Fruit fly (Drosophila melanogaster) whole organism, embryonic: ENCODE data around the gene ftz-f1.
A peak's percentile ranks its signal among the peaks of the same experiment; 100 is the strongest.

Experiments
- ATbp ChIP-seq: fragments of 200-800 bp; sonication (Bioruptor generic); optimal IDR thresholded peaks from 2 replicates; lab custom pipeline; 2017; ENCODE audit warnings: missing biosample characterization, mild to moderate bottlenecking, missing genetic modification characterization, missing genetic modification reagents
- Aef1 ChIP-seq: fragments of 200-800 bp; sonication (Bioruptor generic); IDR thresholded peaks from 3 replicates; pipeline ENCODE4 v1.3.6; 2022; ENCODE audit warnings: missing biosample characterization, missing genetic modification characterization
- Atf3 ChIP-seq: fragments of 200-800 bp; sonication (Bioruptor generic); optimal IDR thresholded peaks from 3 replicates; lab custom pipeline; 2016; ENCODE audit warnings: missing biosample characterization, missing genetic modification characterization
- B-H2 ChIP-seq: fragments of 200-800 bp; sonication (Bioruptor generic); optimal IDR thresholded peaks from 2 replicates; lab custom pipeline; 2018; ENCODE audit warnings: missing biosample characterization, mild to moderate bottlenecking, missing genetic modification characterization
- CG10366 ChIP-seq: fragments of 200-800 bp; sonication (Bioruptor generic); IDR thresholded peaks from 2 replicates; pipeline ENCODE4 v1.3.6; 2022; ENCODE audit warnings: missing biosample characterization, missing genetic modification characterization
- CG10654 ChIP-seq: fragments of 200-800 bp; sonication (Bioruptor generic); optimal IDR thresholded peaks from 2 replicates; lab custom pipeline; 2016; ENCODE audit warnings: missing biosample characterization, missing genetic modification characterization
- CG12155 ChIP-seq: fragments of 200-800 bp; sonication (Bioruptor generic); optimal IDR thresholded peaks from 3 replicates; lab custom pipeline; 2016; ENCODE audit warnings: missing biosample characterization, missing genetic modification characterization
- CG12299 ChIP-seq: fragments of 200-800 bp; sonication (Bioruptor generic); optimal IDR thresholded peaks from 2 replicates; lab custom pipeline; 2018; ENCODE audit warnings: missing biosample characterization, mild to moderate bottlenecking, missing genetic modification characterization
- CG18599 ChIP-seq: fragments of 200-800 bp; sonication (Bioruptor generic); optimal IDR thresholded peaks from 3 replicates; lab custom pipeline; 2017; ENCODE audit warnings: missing biosample characterization, missing genetic modification characterization, mild to moderate bottlenecking, moderate library complexity, missing genetic modification reagents
- CG30403 ChIP-seq: fragments of 200-800 bp; sonication (Bioruptor generic); optimal IDR thresholded peaks from 3 replicates; lab custom pipeline; 2016; ENCODE audit warnings: missing biosample characterization, missing genetic modification characterization
- CG30431 ChIP-seq: fragments of 200-800 bp; sonication (Bioruptor generic); optimal IDR thresholded peaks from 2 replicates; lab custom pipeline; 2017; ENCODE audit warnings: missing biosample characterization, missing genetic modification characterization
- CG31365 ChIP-seq: fragments of 200-800 bp; sonication (Bioruptor generic); optimal IDR thresholded peaks from 2 replicates; lab custom pipeline; 2018; ENCODE audit warnings: missing biosample characterization, mild to moderate bottlenecking, missing genetic modification characterization
- CG32767 ChIP-seq: fragments of 200-800 bp; sonication (Bioruptor generic); IDR thresholded peaks from 2 replicates; pipeline ENCODE4 v1.3.6; 2022; ENCODE audit warnings: missing biosample characterization, missing genetic modification characterization
- CG33213 ChIP-seq: fragments of 200-800 bp; sonication (Bioruptor generic); optimal IDR thresholded peaks from 3 replicates; lab custom pipeline; 2016; ENCODE audit warnings: missing biosample characterization, missing genetic modification characterization
- CG34422 ChIP-seq: fragments of 200-800 bp; sonication (Bioruptor generic); IDR thresholded peaks from 3 replicates; pipeline ENCODE4 v1.3.6; 2022; ENCODE audit warnings: missing biosample characterization, missing genetic modification characterization
- CG4328 ChIP-seq: fragments of 200-800 bp; sonication (Bioruptor generic); optimal IDR thresholded peaks from 3 replicates; lab custom pipeline; 2017; ENCODE audit warnings: missing biosample characterization, missing genetic modification reagents, missing genetic modification characterization
- CG5245 ChIP-seq: fragments of 200-800 bp; sonication (Bioruptor generic); optimal IDR thresholded peaks from 3 replicates; lab custom pipeline; 2016; ENCODE audit warnings: missing biosample characterization, missing genetic modification characterization
- CG9727 ChIP-seq: fragments of 200-800 bp; sonication (Bioruptor generic); optimal IDR thresholded peaks from 3 replicates; lab custom pipeline; 2017; ENCODE audit warnings: missing biosample characterization, mild to moderate bottlenecking, missing genetic modification characterization
- Fer1 ChIP-seq: fragments of 200-800 bp; sonication (Bioruptor generic); optimal IDR thresholded peaks from 2 replicates; lab custom pipeline; 2017; ENCODE audit warnings: missing biosample characterization, mild to moderate bottlenecking, missing genetic modification characterization
- HLH54F ChIP-seq: fragments of 200-800 bp; sonication (Bioruptor generic); optimal IDR thresholded peaks from 3 replicates; lab custom pipeline; 2016; ENCODE audit warnings: missing biosample characterization, missing genetic modification characterization
- Med ChIP-seq: fragments of 200-800 bp; sonication (Bioruptor generic); peaks from one replicate; lab custom pipeline; 2016; ENCODE audit warnings: missing biosample characterization, missing genetic modification characterization, mild to moderate bottlenecking, inconsistent platforms, moderate library complexity
- Ravus ChIP-seq: fragments of 200-800 bp; sonication (Bioruptor generic); IDR thresholded peaks from 2 replicates; pipeline ENCODE4 v1.3.6; 2022; ENCODE audit warnings: missing biosample characterization, missing genetic modification characterization
- Rfx ChIP-seq: fragments of 200-800 bp; sonication (Bioruptor generic); IDR thresholded peaks from 2 replicates; pipeline ENCODE4 v1.3.6; 2022; ENCODE audit warnings: missing biosample characterization, missing genetic modification characterization
- Sin3A ChIP-seq: fragments of >200 bp; optimal IDR thresholded peaks from 2 replicates; lab custom pipeline; 2018
- Sox100B ChIP-seq: fragments of 200-800 bp; sonication (Bioruptor generic); optimal IDR thresholded peaks from 3 replicates; lab custom pipeline; 2018; ENCODE audit warnings: missing biosample characterization, mild to moderate bottlenecking, missing genetic modification characterization
- TFAM ChIP-seq: fragments of 200-800 bp; sonication (Bioruptor generic); optimal IDR thresholded peaks from 2 replicates; lab custom pipeline; 2017; ENCODE audit warnings: missing biosample characterization, missing genetic modification characterization, inconsistent platforms
- Xbp1 ChIP-seq: fragments of 200-800 bp; sonication (Bioruptor generic); optimal IDR thresholded peaks from 3 replicates; lab custom pipeline; 2016; ENCODE audit warnings: missing biosample characterization, mild to moderate bottlenecking, missing genetic modification characterization
- ac ChIP-seq: fragments of 200-800 bp; sonication (Bioruptor generic); optimal IDR thresholded peaks from 3 replicates; lab custom pipeline; 2017; ENCODE audit warnings: missing biosample characterization, mild to moderate bottlenecking, missing genetic modification characterization
- bowl ChIP-seq: fragments of 200-800 bp; sonication (Bioruptor generic); IDR thresholded peaks from 2 replicates; pipeline ENCODE4 v1.3.6; 2022; ENCODE audit warnings: missing biosample characterization, missing genetic modification characterization
- chinmo ChIP-seq: fragments of 200-800 bp; sonication (Bioruptor generic); IDR thresholded peaks from 4 replicates; pipeline ENCODE4 v1.3.6; 2022; ENCODE audit warnings: missing biosample characterization, missing genetic modification characterization; ENCODE audit not compliant: partially characterized antibody
- chm ChIP-seq: fragments of 200-800 bp; sonication (Bioruptor generic); IDR thresholded peaks from 2 replicates; pipeline ENCODE4 v1.3.6; 2022; ENCODE audit warnings: missing biosample characterization, missing genetic modification characterization
- dysf ChIP-seq: fragments of 200-800 bp; sonication (Bioruptor generic); IDR thresholded peaks from 3 replicates; pipeline ENCODE4 v1.3.6; 2022; ENCODE audit warnings: missing biosample characterization, missing genetic modification characterization
- eve ChIP-seq, 2 experiments: fragments of >200 bp; optimal IDR thresholded peaks; 2 replicates each; lab custom pipeline; 2017; ENCODE audit warnings: missing biosample characterization in 2 of 2, missing genetic modification characterization in 2 of 2
- eyg ChIP-seq: fragments of 200-800 bp; sonication (Bioruptor generic); optimal IDR thresholded peaks from 3 replicates; lab custom pipeline; 2016; ENCODE audit warnings: missing biosample characterization, missing genetic modification characterization
- fru ChIP-seq: fragments of >200 bp; optimal IDR thresholded peaks from 2 replicates; lab custom pipeline; 2017
- gsb ChIP-seq: fragments of 200-800 bp; sonication (Bioruptor generic); IDR thresholded peaks from 2 replicates; pipeline ENCODE4 v1.3.6; 2022; ENCODE audit warnings: missing biosample characterization, missing genetic modification characterization
- hth ChIP-seq: fragments of >200 bp; optimal IDR thresholded peaks from 2 replicates; lab custom pipeline; 2017; ENCODE audit warnings: inconsistent platforms
- ind ChIP-seq: fragments of 200-800 bp; sonication (Bioruptor generic); optimal IDR thresholded peaks from 3 replicates; lab custom pipeline; 2016; ENCODE audit warnings: missing biosample characterization, missing genetic modification characterization
- insv ChIP-seq, 2 experiments: fragments of 200-800 bp; sonication (Bioruptor generic); optimal IDR thresholded peaks; 3 replicates each; lab custom pipeline; 2016 to 2018; ENCODE audit warnings: missing biosample characterization in 2 of 2, missing genetic modification characterization in 2 of 2
- jing ChIP-seq: fragments of 200-800 bp; sonication (Bioruptor generic); optimal IDR thresholded peaks from 2 replicates; lab custom pipeline; 2018; ENCODE audit warnings: missing biosample characterization, mild to moderate bottlenecking, missing genetic modification characterization
- lmd ChIP-seq: fragments of 200-800 bp; sonication (Bioruptor generic); IDR thresholded peaks from 2 replicates; pipeline ENCODE4 v1.3.6; 2022; ENCODE audit warnings: missing biosample characterization, missing genetic modification characterization
- nerfin-2 ChIP-seq: fragments of 200-800 bp; sonication (Bioruptor generic); IDR thresholded peaks from 2 replicates; pipeline ENCODE4 v1.3.6; 2022; ENCODE audit warnings: missing biosample characterization, missing genetic modification characterization; ENCODE audit not compliant: partially characterized antibody
- pb ChIP-seq: fragments of 200-800 bp; sonication (Bioruptor generic); optimal IDR thresholded peaks from 3 replicates; lab custom pipeline; 2016; ENCODE audit warnings: missing biosample characterization, missing genetic modification characterization
- pfk ChIP-seq: fragments of 200-800 bp; sonication (Bioruptor generic); optimal IDR thresholded peaks from 2 replicates; lab custom pipeline; 2018; ENCODE audit warnings: missing biosample characterization, mild to moderate bottlenecking, missing genetic modification characterization, moderate library complexity
- pho ChIP-seq: fragments of 200-800 bp; sonication (Bioruptor generic); optimal IDR thresholded peaks from 2 replicates; lab custom pipeline; 2016; ENCODE audit warnings: missing biosample characterization, missing genetic modification characterization
- salm ChIP-seq: fragments of 200-800 bp; sonication (Bioruptor generic); optimal IDR thresholded peaks from 2 replicates; lab custom pipeline; 2018; ENCODE audit warnings: missing biosample characterization, mild to moderate bottlenecking, missing genetic modification characterization
- sd ChIP-seq: fragments of 200-800 bp; sonication (Bioruptor generic); optimal IDR thresholded peaks from 3 replicates; lab custom pipeline; 2018; ENCODE audit warnings: missing biosample characterization, mild to moderate bottlenecking, missing genetic modification characterization, moderate library complexity
- sens ChIP-seq: fragments of 200-800 bp; sonication (Bioruptor generic); peaks from one replicate; lab custom pipeline; 2016; ENCODE audit warnings: missing biosample characterization, missing genetic modification characterization
- sens-2 ChIP-seq: fragments of 200-800 bp; sonication (Bioruptor generic); IDR thresholded peaks from 2 replicates; pipeline ENCODE4 v1.3.6; 2022; ENCODE audit warnings: missing biosample characterization, missing genetic modification characterization
- unc-4 ChIP-seq: fragments of 200-800 bp; sonication (Bioruptor generic); IDR thresholded peaks from 2 replicates; pipeline ENCODE4 v1.3.6; 2022; ENCODE audit warnings: missing biosample characterization, missing genetic modification characterization; ENCODE audit not compliant: partially characterized antibody
- usp ChIP-seq: fragments of >200 bp; optimal IDR thresholded peaks from 2 replicates; lab custom pipeline; 2017; ENCODE audit warnings: missing biosample characterization, missing genetic modification characterization
- vfl ChIP-seq: fragments of 200-800 bp; sonication (Bioruptor generic); optimal IDR thresholded peaks from 2 replicates; lab custom pipeline; 2016; ENCODE audit warnings: missing biosample characterization, missing genetic modification characterization

ftz-f1 gene

dm6 chr3L:18786427-18787104 lies 14.5 kb downstream of the ftz-f1 start (continued):
- TF ChIP-seq dysf (GFP tag; lab: Robert Waterston, UW) (peak; percentile 77; the same call in 2 of the 3 replicates), CG30403 (GFP tag; lab: Kevin White, UChicago) (peak; percentile 86), eve (GFP tag; optimal IDR thresholded peaks at IDR 0.05; lab: Kevin White, UChicago) (peak in 1 of 2 experiments; percentile 19), Fer1 (peak; percentile 42), CG10654 (GFP tag; lab: Kevin White, UChicago) (peak; percentile 27), ATbp (GFP tag; lab: Kevin White, UChicago) (peak; percentile 13), TFAM (GFP tag; lab: Kevin White, UChicago) (no peak), insv (GFP tag; optimal IDR thresholded peaks at IDR 0.05; lab: Kevin White, UChicago) (no peak), CG12155 (GFP tag; lab: Kevin White, UChicago) (peak; percentile 23), pfk (GFP tag; lab: Kevin White, UChicago) (peak; percentile 4), sd (tag; lab: Kevin White, UChicago) (peak; percentile 83), sens-2 (GFP tag; lab: Robert Waterston, UW) (no peak), ac (GFP tag; lab: Kevin White, UChicago) (no peak), CG31365 (tag; lab: Kevin White, UChicago) (no peak), Sin3A (no peak), fru (lab: Kevin White, UChicago) (no peak), eyg (no peak), CG33213 (GFP tag; lab: Kevin White, UChicago) (no peak), Ravus (GFP tag; lab: Robert Waterston, UW) (0 out of 2 replicates have a peak, but pooled peaks have one; percentile 4), chinmo (GFP tag; lab: Robert Waterston, UW) (peak; percentile 97), HLH54F (GFP tag; lab: Kevin White, UChicago) (peak; percentile 52), hth (lab: Kevin White, UChicago) (no peak), CG34422 (GFP tag; lab: Robert Waterston, UW) (peak; percentile 44; the same call in 1 of the 3 replicates), gsb (GFP tag; lab: Robert Waterston, UW) (0 out of 2 replicates have a peak, but pooled peaks have one; percentile 9), Sox100B (GFP tag; lab: Kevin White, UChicago) (peak; percentile 88), Rfx (GFP tag; lab: Robert Waterston, UW) (peak; percentile 21; the same call in 1 of the 2 replicates), CG32767 (GFP tag; lab: Robert Waterston, UW) (peak; percentile 64), ind (GFP tag; lab: Kevin White, UChicago) (peak; percentile 59), CG10366 (no peak; the same call in 1 of the 2 replicates), unc-4 (GFP tag; lab: Robert Waterston, UW) (no peak), bowl (GFP tag; lab: Robert Waterston, UW) (no peak), usp (GFP tag; lab: Kevin White, UChicago) (no peak), jing (GFP tag; lab: Kevin White, UChicago) (no peak), nerfin-2 (no peak), B-H2 (peak; percentile 52), vfl (GFP tag; lab: Kevin White, UChicago) (peak; percentile 8), CG18599 (GFP tag; lab: Kevin White, UChicago) (peak; percentile 67), chm (GFP tag; lab: Robert Waterston, UW) (no peak), sens (GFP tag; lab: Kevin White, UChicago) (peak; percentile 85), CG4328 (GFP tag; lab: Kevin White, UChicago) (no peak), Atf3 (GFP tag; lab: Kevin White, UChicago) (no peak), CG9727 (GFP tag; lab: Kevin White, UChicago) (peak; percentile 49), Xbp1 (peak; percentile 69), CG5245 (no peak), CG12299 (tag; lab: Kevin White, UChicago) (no peak), Med (peak; percentile 74), pho (GFP tag; lab: Kevin White, UChicago) (peak; percentile 29), Aef1 (GFP tag; lab: Robert Waterston, UW) (peak; percentile 25; the same call in 1 of the 3 replicates), CG30431 (GFP tag; lab: Kevin White, UChicago) (no peak), lmd (GFP tag; lab: Robert Waterston, UW) (peak; percentile 69), salm (tag; lab: Kevin White, UChicago) (peak; percentile 19), pb (GFP tag; lab: Kevin White, UChicago) (no peak)
